Worm (Caenorhabditis elegans) whole organism, midembryonic: ENCODE measurements around the gene F35H8.2.

Experiments
- T22C8.4 ChIP-seq: fragments of 200-800 bp; sonication (Bioruptor generic); IDR thresholded peaks from 2 replicates; pipeline ENCODE4 v1.3.6; 2022; ENCODE audit warnings: missing genetic modification characterization, missing compliant biosample characterization
- cog-1 ChIP-seq: sonication (generic microtip); optimal IDR thresholded peaks from 2 replicates; lab custom pipeline; 2016; ENCODE audit warnings: missing genetic modification characterization, missing compliant biosample characterization
- flt-1 ChIP-seq: fragments of 200-800 bp; sonication (Bioruptor generic); IDR thresholded peaks from 2 replicates; pipeline ENCODE4 v1.3.6; 2022; ENCODE audit warnings: missing genetic modification characterization, missing compliant biosample characterization
- ref-1 ChIP-seq: fragments of 200-800 bp; sonication (Bioruptor generic); conservative IDR thresholded peaks from 2 replicates; pipeline ENCODE4 v1.3.6; 2022; ENCODE audit warnings: missing genetic modification reagents, missing genetic modification characterization, missing compliant biosample characterization
- tab-1 ChIP-seq: fragments of 200-800 bp; sonication (Bioruptor generic); IDR thresholded peaks from 2 replicates; pipeline ENCODE4 v1.3.6; 2022; ENCODE audit warnings: missing genetic modification characterization, missing compliant biosample characterization
- ztf-23 ChIP-seq: fragments of 200-800 bp; sonication (Bioruptor generic); IDR thresholded peaks from 2 replicates; pipeline ENCODE4 v1.3.6; 2022; ENCODE audit warnings: missing genetic modification reagents, missing genetic modification characterization, missing compliant biosample characterization

DNA sequence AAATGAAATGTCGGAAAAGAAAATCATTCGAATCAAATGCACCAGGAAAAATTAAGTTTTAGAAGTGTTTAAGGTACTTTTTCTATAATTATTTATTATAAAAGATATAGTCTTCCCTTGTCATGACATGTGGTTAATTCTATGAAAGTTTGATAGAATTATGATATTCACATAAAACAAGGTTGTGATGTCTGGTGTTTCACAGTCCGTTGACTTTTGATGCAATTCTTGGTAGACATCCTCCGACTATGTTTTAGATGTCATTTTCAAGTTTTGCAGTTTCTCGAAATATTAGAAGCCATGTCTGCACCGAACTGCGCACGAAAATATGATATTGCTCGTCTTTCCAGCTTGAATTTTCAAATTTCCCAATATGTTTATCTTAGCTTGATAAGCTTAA is 10.9 kb upstream of the F35H8.2 start, which contains the start of gene sra-7:
- TF ChIP-seq ztf-23 (GFP tag; lab: Robert Waterston, UW) (no peak), flt-1 (no peak), tab-1 (GFP tag; lab: Robert Waterston, UW) (no peak), cog-1 (tag; lab: Kevin White, UChicago) (no peak), ref-1 (no peak), T22C8.4 (GFP tag; lab: Robert Waterston, UW) (no peak)
